Worm (Caenorhabditis elegans) whole organism, L2 larva: ENCODE results near the gene F40F8.11.

Experiments used
- C34F6.9 ChIP-seq: fragments of 150-350 bp; optimal IDR thresholded peaks from 2 replicates; lab custom pipeline; 2014; ENCODE audit warnings: missing biosample characterization, missing genetic modification characterization
- F13H6.1 ChIP-seq: sonication (generic microtip); optimal IDR thresholded peaks from 2 replicates; lab custom pipeline; 2016; ENCODE audit warnings: missing genetic modification characterization, missing compliant biosample characterization
- Y55F3AM.14 ChIP-seq: fragments of 200-800 bp; sonication (Bioruptor generic); optimal IDR thresholded peaks from 2 replicates; lab custom pipeline; 2018; ENCODE audit warnings: mild to moderate bottlenecking, missing genetic modification characterization, missing compliant biosample characterization
- ZK546.5 ChIP-seq: sonication (generic microtip); optimal IDR thresholded peaks from 2 replicates; lab custom pipeline; 2017; ENCODE audit warnings: missing biosample characterization, missing genetic modification characterization
- alr-1 ChIP-seq: fragments of 150-350 bp; optimal IDR thresholded peaks from 2 replicates; lab custom pipeline; 2014; ENCODE audit warnings: missing biosample characterization, missing genetic modification characterization
- ama-1 ChIP-seq: fragments of 150-350 bp; optimal IDR thresholded peaks from 2 replicates; lab custom pipeline; 2018; ENCODE audit warnings: inconsistent platforms
- blmp-1 ChIP-seq: sonication (generic microtip); optimal IDR thresholded peaks from 2 replicates; lab custom pipeline; 2017; ENCODE audit warnings: missing genetic modification characterization, mild to moderate bottlenecking, missing compliant biosample characterization, antibody characterized with exemption, moderate library complexity; ENCODE audit not compliant: insufficient read depth
- ceh-16 ChIP-seq: fragments of 150-350 bp; optimal IDR thresholded peaks from 2 replicates; lab custom pipeline; 2014; ENCODE audit warnings: missing biosample characterization, missing genetic modification characterization
- crh-2 ChIP-seq: sonication (generic microtip); optimal IDR thresholded peaks from 2 replicates; lab custom pipeline; 2017; ENCODE audit warnings: missing biosample characterization, missing genetic modification characterization
- dmd-4 ChIP-seq: sonication (generic microtip); optimal IDR thresholded peaks from 2 replicates; lab custom pipeline; 2017; ENCODE audit warnings: missing biosample characterization, missing genetic modification characterization
- egl-27 ChIP-seq: sonication (generic microtip); optimal IDR thresholded peaks from 3 replicates; lab custom pipeline; 2017; ENCODE audit warnings: missing biosample characterization, missing genetic modification reagents, missing genetic modification characterization
- elt-1 ChIP-seq: fragments of 150-350 bp; optimal IDR thresholded peaks from 2 replicates; lab custom pipeline; 2014; ENCODE audit warnings: missing biosample characterization, missing genetic modification characterization
- fos-1 ChIP-seq: fragments of 150-350 bp; optimal IDR thresholded peaks from 2 replicates; lab custom pipeline; 2014; ENCODE audit warnings: missing biosample characterization, missing genetic modification characterization
- gmeb-1 ChIP-seq: fragments of 150-350 bp; optimal IDR thresholded peaks from 2 replicates; lab custom pipeline; 2014; ENCODE audit warnings: missing biosample characterization, missing genetic modification characterization
- lin-11 ChIP-seq: fragments of 150-350 bp; sonication (generic microtip); optimal IDR thresholded peaks from 2 replicates; lab custom pipeline; 2014; ENCODE audit warnings: missing biosample characterization, missing genetic modification characterization, inconsistent platforms, mixed read lengths
- lin-13 ChIP-seq: fragments of 150-350 bp; optimal IDR thresholded peaks from 2 replicates; lab custom pipeline; 2014; ENCODE audit warnings: missing biosample characterization, missing genetic modification reagents, missing genetic modification characterization
- lin-39 ChIP-seq: fragments of 150-350 bp; optimal IDR thresholded peaks from 2 replicates; lab custom pipeline; 2014; ENCODE audit warnings: missing biosample characterization, missing genetic modification reagents, missing genetic modification characterization
- lsy-2 ChIP-seq, 2 experiments: fragments of 150-350 bp in 1 of 2; sonication (generic microtip) in 1 of 2; optimal IDR thresholded peaks; 2 replicates each; lab custom pipeline; 2014 to 2017; ENCODE audit warnings: missing biosample characterization in 2 of 2, missing genetic modification characterization in 2 of 2
- mab-5 ChIP-seq: fragments of 150-350 bp; optimal IDR thresholded peaks from 2 replicates; lab custom pipeline; 2014; ENCODE audit warnings: missing biosample characterization, missing genetic modification characterization
- mdl-1 ChIP-seq, 2 experiments: fragments of 150-350 bp in 1 of 2; sonication (generic microtip) in 1 of 2; optimal IDR thresholded peaks; 2 replicates each; lab custom pipeline; 2017; ENCODE audit warnings: missing biosample characterization in 2 of 2, missing genetic modification characterization in 2 of 2
- nhr-11 ChIP-seq: fragments of 150-350 bp; optimal IDR thresholded peaks from 2 replicates; lab custom pipeline; 2014; ENCODE audit warnings: missing biosample characterization, missing genetic modification characterization
- nhr-12 ChIP-seq: fragments of 150-350 bp; optimal IDR thresholded peaks from 2 replicates; lab custom pipeline; 2014; ENCODE audit warnings: missing biosample characterization, missing genetic modification characterization
- nhr-129 ChIP-seq: fragments of 150-350 bp; optimal IDR thresholded peaks from 2 replicates; lab custom pipeline; 2014; ENCODE audit warnings: missing biosample characterization, missing genetic modification characterization
- nhr-21 ChIP-seq: fragments of 150-350 bp; optimal IDR thresholded peaks from 2 replicates; lab custom pipeline; 2014; ENCODE audit warnings: missing biosample characterization, missing genetic modification characterization
- nhr-23 ChIP-seq: fragments of 150-350 bp; optimal IDR thresholded peaks from 2 replicates; lab custom pipeline; 2014; ENCODE audit warnings: missing biosample characterization, missing genetic modification reagents, missing genetic modification characterization
- nhr-237 ChIP-seq: fragments of 150-350 bp; optimal IDR thresholded peaks from 2 replicates; lab custom pipeline; 2014; ENCODE audit warnings: missing biosample characterization, missing genetic modification characterization
- nhr-25 ChIP-seq: fragments of 150-350 bp; sonication (generic microtip); optimal IDR thresholded peaks from 3 replicates; lab custom pipeline; 2014; ENCODE audit warnings: missing biosample characterization, missing genetic modification characterization
- peb-1 ChIP-seq: fragments of 150-350 bp; optimal IDR thresholded peaks from 2 replicates; lab custom pipeline; 2014; ENCODE audit warnings: missing biosample characterization, missing genetic modification characterization
- sem-4 ChIP-seq: fragments of 150-350 bp; optimal IDR thresholded peaks from 2 replicates; lab custom pipeline; 2014; ENCODE audit warnings: missing biosample characterization, missing genetic modification reagents, missing genetic modification characterization
- skn-1 ChIP-seq: sonication (generic microtip); optimal IDR thresholded peaks from 2 replicates; lab custom pipeline; 2017; ENCODE audit warnings: missing biosample characterization, missing genetic modification characterization
- sma-3 ChIP-seq: sonication (generic microtip); optimal IDR thresholded peaks from 2 replicates; lab custom pipeline; 2016; ENCODE audit warnings: missing genetic modification reagents, missing genetic modification characterization, missing compliant biosample characterization
- sma-9 ChIP-seq, 2 experiments: fragments of 150-350 bp in 1 of 2; sonication (generic microtip) in 1 of 2; optimal IDR thresholded peaks; 2 replicates each; lab custom pipeline; 2014 to 2016; ENCODE audit warnings: missing genetic modification characterization in 2 of 2, mild to moderate bottlenecking in 1 of 2, missing biosample characterization in 1 of 2, missing compliant biosample characterization in 1 of 2, missing genetic modification reagents in 1 of 2, moderate library complexity in 1 of 2
- snpc-4 ChIP-seq: fragments of 150-350 bp; optimal IDR thresholded peaks from 2 replicates; lab custom pipeline; 2014; ENCODE audit warnings: missing biosample characterization, missing genetic modification characterization
- unc-39 ChIP-seq: fragments of 150-350 bp; optimal IDR thresholded peaks from 2 replicates; lab custom pipeline; 2014; ENCODE audit warnings: missing biosample characterization, missing genetic modification characterization
- unc-55 ChIP-seq: fragments of 150-350 bp; sonication (generic microtip); optimal IDR thresholded peaks from 3 replicates; lab custom pipeline; 2014; ENCODE audit warnings: missing biosample characterization, missing genetic modification reagents, missing genetic modification characterization
- unc-62 ChIP-seq: fragments of 150-350 bp; optimal IDR thresholded peaks from 2 replicates; lab custom pipeline; 2014; ENCODE audit warnings: missing biosample characterization, missing genetic modification reagents, missing genetic modification characterization
- zag-1 ChIP-seq: fragments of 150-350 bp; optimal IDR thresholded peaks from 2 replicates; lab custom pipeline; 2014; ENCODE audit warnings: missing biosample characterization, missing genetic modification characterization
- ztf-1 ChIP-seq: fragments of 200-800 bp; sonication (Bioruptor generic); conservative IDR thresholded peaks from 2 replicates; pipeline ENCODE4 v1.3.6; 2022; ENCODE audit warnings: missing genetic modification characterization, missing compliant biosample characterization
- ztf-11 ChIP-seq: sonication (generic microtip); optimal IDR thresholded peaks from 2 replicates; lab custom pipeline; 2017; ENCODE audit warnings: missing biosample characterization, missing genetic modification characterization
- ztf-4 ChIP-seq: fragments of 150-350 bp; optimal IDR thresholded peaks from 2 replicates; lab custom pipeline; 2014; ENCODE audit warnings: missing biosample characterization, missing genetic modification characterization

The F40F8.11 gene

ce11 chrII:11167039-11167438, 34.6 kb upstream of the F40F8.11 start (continued):
- TF ChIP-seq snpc-4, result peak; percentile 98
- TF ChIP-seq sma-3 (GFP tag; lab: Kevin White, UChicago), result peak; percentile 89
- TF ChIP-seq lin-39, result no peak
- no peak for TF ChIP-seq alr-1 (tag; lab: Kevin White, UChicago)
- TF ChIP-seq nhr-129, result peak; percentile 63
- no peak for TF ChIP-seq unc-62 (GFP tag; lab: Kevin White, UChicago)
- TF ChIP-seq unc-39, result no peak
- TF ChIP-seq ama-1 (lab: Kevin White, UChicago), result peak; percentile 96
- TF ChIP-seq fos-1 (tag; lab: Kevin White, UChicago), result peak; percentile 41
- TF ChIP-seq lin-13, result peak; percentile 56

ce11 chrII:11166414-11166813, 34.0 kb upstream of the F40F8.11 start:
- TF ChIP-seq gmeb-1 (tag; lab: Kevin White, UChicago), result no peak
- no peak for TF ChIP-seq ceh-16 (tag; lab: Kevin White, UChicago)
- no peak for TF ChIP-seq peb-1 (tag; lab: Kevin White, UChicago)
- no peak for TF ChIP-seq lin-13
- TF ChIP-seq nhr-21 (tag; lab: Kevin White, UChicago), result no peak
- TF ChIP-seq unc-55, result peak; percentile 22
- no peak for TF ChIP-seq Y55F3AM.14 (GFP tag; lab: Kevin White, UChicago)
- TF ChIP-seq egl-27, result no peak

- TF ChIP-seq sma-3 (GFP tag; lab: Kevin White, UChicago) (peak; percentile 55), F13H6.1 (tag; lab: Kevin White, UChicago) (no peak), sma-9 (GFP tag; optimal IDR thresholded peaks at IDR 0.05; lab: Kevin White, UChicago) (peak; percentile 20), sma-9 (tag; optimal IDR thresholded peaks at IDR 0.05; lab: Kevin White, UChicago) (no peak)
Measured at ce11 chrII:11163291-11163690, 30.9 kb upstream of the F40F8.11 start.

ce11 chrII:11162390-11162789, 30.0 kb upstream of the F40F8.11 start, which contains the start of gene ptr-13:
ptr-13 (minus strand) TSS chrII:11162481.
- TF ChIP-seq nhr-12 (tag; lab: Kevin White, UChicago), result no peak
- TF ChIP-seq blmp-1 (tag; lab: Kevin White, UChicago), result peak; percentile 69
- TF ChIP-seq, all 48 proteins: peak for 1

- TF ChIP-seq dmd-4 (no peak), blmp-1 (tag; lab: Kevin White, UChicago) (peak; percentile 68)
Measured at ce11 chrII:11161675-11162074, 29.3 kb upstream of the F40F8.11 start.

ce11 chrII:11157660-11158059, 25.3 kb upstream of the F40F8.11 start:
- no peak for TF ChIP-seq nhr-11 (tag; lab: Kevin White, UChicago)
- peak; percentile 28 for TF ChIP-seq C34F6.9 (tag; lab: Kevin White, UChicago)
- peak; percentile 45 for TF ChIP-seq sma-3 (GFP tag; lab: Kevin White, UChicago)
- TF ChIP-seq lin-13, result peak; percentile 30
- no peak for TF ChIP-seq ztf-1
- no peak for TF ChIP-seq F13H6.1 (tag; lab: Kevin White, UChicago)
- no peak for TF ChIP-seq mab-5 (tag; lab: Kevin White, UChicago)
- TF ChIP-seq ztf-4 (tag; lab: Kevin White, UChicago), result no peak
- no peak for TF ChIP-seq nhr-237
- TF ChIP-seq mdl-1 (tag; optimal IDR thresholded peaks at IDR 0.05; lab: Kevin White, UChicago), result no peak
- no peak for TF ChIP-seq ceh-16 (tag; lab: Kevin White, UChicago)
- TF ChIP-seq gmeb-1 (tag; lab: Kevin White, UChicago), result peak; percentile 57
- TF ChIP-seq ZK546.5 (tag; lab: Kevin White, UChicago), result no peak
- TF ChIP-seq sem-4, result no peak
- TF ChIP-seq nhr-129, result peak; percentile 67
- no peak for TF ChIP-seq elt-1 (tag; lab: Kevin White, UChicago)
- TF ChIP-seq unc-55, result peak; percentile 27
- TF ChIP-seq ztf-11 (tag; lab: Kevin White, UChicago), result no peak
- no peak for TF ChIP-seq nhr-23 (tag; lab: Kevin White, UChicago)
- TF ChIP-seq ama-1 (lab: Kevin White, UChicago), result no peak
- TF ChIP-seq dmd-4, result no peak
- TF ChIP-seq zag-1 (tag; lab: Kevin White, UChicago), result no peak
- TF ChIP-seq blmp-1 (tag; lab: Kevin White, UChicago), result no peak
- TF ChIP-seq nhr-12 (tag; lab: Kevin White, UChicago), result no peak
- no peak for TF ChIP-seq unc-62 (GFP tag; lab: Kevin White, UChicago)
- no peak for TF ChIP-seq skn-1 (tag; lab: Kevin White, UChicago)
- peak; percentile 38 for TF ChIP-seq fos-1 (tag; lab: Kevin White, UChicago)
- TF ChIP-seq lsy-2 (tag; optimal IDR thresholded peaks at IDR 0.05; lab: Kevin White, UChicago), result peak; percentile 45 to 49
- peak; percentile 31 for TF ChIP-seq crh-2
- TF ChIP-seq peb-1 (tag; lab: Kevin White, UChicago), result no peak
- TF ChIP-seq lin-39, result no peak
- peak; percentile 58 for TF ChIP-seq snpc-4
- TF ChIP-seq egl-27, result no peak
- TF ChIP-seq alr-1 (tag; lab: Kevin White, UChicago), result no peak
- peak; percentile 45 for TF ChIP-seq lin-11
- TF ChIP-seq nhr-21 (tag; lab: Kevin White, UChicago), result peak; percentile 8
- TF ChIP-seq nhr-25, result peak; percentile 28
- TF ChIP-seq, all 48 proteins: peak for 13
